Worm (Caenorhabditis elegans): ENCODE data around the gene ncr-2.

DNA sequence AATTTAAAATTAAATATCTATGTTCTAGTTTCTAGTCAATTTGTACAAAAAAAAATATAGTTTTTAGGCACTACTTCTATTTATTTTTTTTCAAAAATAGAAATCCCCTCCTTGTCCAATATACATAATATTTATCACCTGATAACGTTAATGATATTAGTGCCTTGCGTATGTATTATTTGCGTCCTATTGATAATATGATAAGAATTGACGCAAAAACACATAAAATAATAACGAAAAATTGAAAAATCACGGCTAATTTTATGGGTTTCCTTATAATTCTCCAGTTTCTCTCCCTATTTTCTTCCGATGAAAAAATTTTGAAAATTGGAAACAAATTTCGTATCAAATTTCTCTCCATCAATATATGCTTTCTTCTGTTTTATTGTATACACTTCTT lies 41.6 kb downstream of the ncr-2 start:
- no peak for TF ChIP-seq aly-2 (tag; optimal IDR thresholded peaks at IDR 0.05)
- TF ChIP-seq nhr-237 (tag; optimal IDR thresholded peaks at IDR 0.05), result no peak
- TF ChIP-seq lsy-2 (tag; optimal IDR thresholded peaks at IDR 0.05), result no peak
- no peak for TF ChIP-seq unc-62 (GFP tag; optimal IDR thresholded peaks at IDR 0.05)
- no peak for TF ChIP-seq ztf-1 (GFP tag; conservative IDR thresholded peaks at IDR 0.05)
- no peak for TF ChIP-seq peb-1 (tag; optimal IDR thresholded peaks at IDR 0.05)
- no peak for TF ChIP-seq skn-1 (tag; optimal IDR thresholded peaks at IDR 0.05)
- no peak for TF ChIP-seq ZK546.5 (tag; optimal IDR thresholded peaks at IDR 0.05)

Measured in whole organism, L2 larva.